Fruit fly (Drosophila melanogaster): ENCODE measurements around the gene CASK.
A peak's percentile ranks its signal among the peaks of the same experiment; 100 is the strongest.

Gene CASK

dm6 chr3R:21769218-21769617, 53.3 kb downstream of the CASK start, which contains the start of gene Burs:
Gene Burs, plus strand, starts transcription at chr3R:21769518.
- no peak for TF ChIP-seq Rel (GFP tag; optimal IDR thresholded peaks at IDR 0.05)
- TF ChIP-seq Rel (tag; optimal IDR thresholded peaks at IDR 0.05): no peak
- no peak for TF ChIP-seq CG9705 (GFP tag; optimal IDR thresholded peaks at IDR 0.05)
- no peak for TF ChIP-seq jim (GFP tag; optimal IDR thresholded peaks at IDR 0.05)
- TF ChIP-seq woc (GFP tag; optimal IDR thresholded peaks at IDR 0.05): no peak
- no peak for TF ChIP-seq Mio (GFP tag; optimal IDR thresholded peaks at IDR 0.05)
- no peak for TF ChIP-seq Hr83 (GFP tag; optimal IDR thresholded peaks at IDR 0.05; ENCODE audit: poor library complexity, severe bottlenecking)
- TF ChIP-seq dsf (GFP tag; optimal IDR thresholded peaks at IDR 0.05; ENCODE audit: borderline replicate concordance): no peak
- no peak for TF ChIP-seq ey (GFP tag; optimal IDR thresholded peaks at IDR 0.05)
- no peak for TF ChIP-seq HLH106 (tag; optimal IDR thresholded peaks at IDR 0.05)
- TF ChIP-seq Sp1 (GFP tag; optimal IDR thresholded peaks at IDR 0.05): no peak
- TF ChIP-seq psq (GFP tag; optimal IDR thresholded peaks at IDR 0.05): no peak
- no peak for TF ChIP-seq rgr (GFP tag; optimal IDR thresholded peaks at IDR 0.05)
- TF ChIP-seq Hr78 (GFP tag; optimal IDR thresholded peaks at IDR 0.05): no peak
- TF ChIP-seq CrebA (GFP tag; optimal IDR thresholded peaks at IDR 0.05; ENCODE audit: borderline replicate concordance): no peak
- no peak for TF ChIP-seq Dfd (GFP tag; optimal IDR thresholded peaks at IDR 0.05)
- no peak for TF ChIP-seq brk (GFP tag; optimal IDR thresholded peaks at IDR 0.05)
- no peak for TF ChIP-seq lola (GFP tag; optimal IDR thresholded peaks at IDR 0.05)
- no peak for TF ChIP-seq usp (GFP tag; optimal IDR thresholded peaks at IDR 0.05)

- TF ChIP-seq OdsH (GFP tag; optimal IDR thresholded peaks at IDR 0.05) (no peak), rgr (GFP tag; optimal IDR thresholded peaks at IDR 0.05) (no peak), psq (GFP tag; optimal IDR thresholded peaks at IDR 0.05) (no peak), HLH106 (tag; optimal IDR thresholded peaks at IDR 0.05) (no peak), h (GFP tag; optimal IDR thresholded peaks at IDR 0.05) (peak; percentile 43), Dif (GFP tag; optimal IDR thresholded peaks at IDR 0.05; ENCODE audit: partially characterized antibody) (no peak), Rel (GFP tag; optimal IDR thresholded peaks at IDR 0.05) (no peak), Rel (tag; optimal IDR thresholded peaks at IDR 0.05) (peak; percentile 64), usp (GFP tag; optimal IDR thresholded peaks at IDR 0.05) (no peak), br (GFP tag; optimal IDR thresholded peaks at IDR 0.05) (no peak), dsf (GFP tag; optimal IDR thresholded peaks at IDR 0.05; ENCODE audit: borderline replicate concordance) (no peak), Hnf4 (GFP tag; optimal IDR thresholded peaks at IDR 0.05) (no peak)
Measured at dm6 chr3R:21758145-21758856, 64.2 kb downstream of the CASK start, which contains the start of gene CG42335. Gene CG42335, plus strand, starts transcription at chr3R:21758764.

- TF ChIP-seq Rel (GFP tag; optimal IDR thresholded peaks at IDR 0.05): no peak
- TF ChIP-seq Rel (tag; optimal IDR thresholded peaks at IDR 0.05): no peak
- no peak for TF ChIP-seq Hr78 (GFP tag; optimal IDR thresholded peaks at IDR 0.05)
- TF ChIP-seq brk (GFP tag; optimal IDR thresholded peaks at IDR 0.05): no peak
- TF ChIP-seq sage (GFP tag; optimal IDR thresholded peaks at IDR 0.05): no peak
- TF ChIP-seq fru (GFP tag; optimal IDR thresholded peaks at IDR 0.05): no peak
- no peak for TF ChIP-seq dmrt93B (GFP tag; optimal IDR thresholded peaks at IDR 0.05)
- TF ChIP-seq br (GFP tag; optimal IDR thresholded peaks at IDR 0.05): no peak
- TF ChIP-seq dl (GFP tag; optimal IDR thresholded peaks at IDR 0.05; ENCODE audit: insufficient read depth in 1 of 2, partially characterized antibody in 2 of 2): no peak
- TF ChIP-seq Dfd (GFP tag; optimal IDR thresholded peaks at IDR 0.05): no peak
- TF ChIP-seq lola (GFP tag; optimal IDR thresholded peaks at IDR 0.05): no peak
- no peak for TF ChIP-seq Abd-B (GFP tag; optimal IDR thresholded peaks at IDR 0.05)
- TF ChIP-seq dsf (GFP tag; optimal IDR thresholded peaks at IDR 0.05; ENCODE audit: borderline replicate concordance): no peak
- no peak for TF ChIP-seq pan (optimal IDR thresholded peaks at IDR 0.05)
- TF ChIP-seq Hnf4 (GFP tag; optimal IDR thresholded peaks at IDR 0.05): no peak
- no peak for TF ChIP-seq HLH106 (tag; optimal IDR thresholded peaks at IDR 0.05)
- no peak for TF ChIP-seq ey (GFP tag; optimal IDR thresholded peaks at IDR 0.05)
Measured at dm6 chr3R:21757550-21757949, 64.9 kb downstream of the CASK start.

dm6 chr3R:21753974-21754373, 68.5 kb downstream of the CASK start, which contains the start of gene CG31198:
Gene CG31198, plus strand, starts transcription at chr3R:21754324.
- TF ChIP-seq br (GFP tag; optimal IDR thresholded peaks at IDR 0.05) (peak; percentile 48), pan (optimal IDR thresholded peaks at IDR 0.05) (no peak), Rel (GFP tag; optimal IDR thresholded peaks at IDR 0.05) (no peak), Rel (tag; optimal IDR thresholded peaks at IDR 0.05) (peak; percentile 33), psq (GFP tag; optimal IDR thresholded peaks at IDR 0.05) (no peak), sage (GFP tag; optimal IDR thresholded peaks at IDR 0.05) (no peak), Dif (GFP tag; optimal IDR thresholded peaks at IDR 0.05; ENCODE audit: partially characterized antibody) (no peak), Hr78 (GFP tag; optimal IDR thresholded peaks at IDR 0.05) (no peak), jim (GFP tag; optimal IDR thresholded peaks at IDR 0.05) (no peak), CrebA (GFP tag; optimal IDR thresholded peaks at IDR 0.05; ENCODE audit: borderline replicate concordance) (peak; percentile 19), Jra (GFP tag; optimal IDR thresholded peaks at IDR 0.05) (no peak), rgr (GFP tag; optimal IDR thresholded peaks at IDR 0.05) (no peak), OdsH (GFP tag; optimal IDR thresholded peaks at IDR 0.05) (no peak), dsf (GFP tag; optimal IDR thresholded peaks at IDR 0.05; ENCODE audit: borderline replicate concordance) (no peak), foxo (GFP tag; optimal IDR thresholded peaks at IDR 0.05) (no peak)

All from whole organism, wandering third instar larva.